Fruit fly (Drosophila melanogaster) whole organism, adult: ENCODE results near the gene CG6333.

ENCODE experiments used
- CG11617 ChIP-seq: fragments of 200-800 bp; sonication (Bioruptor generic); optimal IDR thresholded peaks from 2 replicates; lab custom pipeline; 2017; ENCODE audit warnings: mild to moderate bottlenecking, missing biosample characterization, missing genetic modification reagents, missing genetic modification characterization
- CG12768 ChIP-seq: fragments of 200-800 bp; sonication (Bioruptor generic); optimal IDR thresholded peaks from 2 replicates; lab custom pipeline; 2017; ENCODE audit warnings: missing biosample characterization, missing genetic modification characterization, mild to moderate bottlenecking, moderate library complexity, missing genetic modification reagents
- CG14711 ChIP-seq: fragments of 200-800 bp; sonication (Bioruptor generic); optimal IDR thresholded peaks from 2 replicates; lab custom pipeline; 2018; ENCODE audit warnings: missing biosample characterization, mild to moderate bottlenecking, missing genetic modification characterization, moderate library complexity
- CG1620 ChIP-seq: fragments of 200-800 bp; sonication (Bioruptor generic); optimal IDR thresholded peaks from 2 replicates; lab custom pipeline; 2016; ENCODE audit warnings: missing biosample characterization, missing genetic modification characterization
- CG33017 ChIP-seq: fragments of 200-800 bp; sonication (Bioruptor generic); optimal IDR thresholded peaks from 2 replicates; lab custom pipeline; 2018; ENCODE audit warnings: missing biosample characterization, mild to moderate bottlenecking, missing genetic modification characterization, moderate library complexity
- CG5204 ChIP-seq: fragments of 200-800 bp; sonication (Bioruptor generic); optimal IDR thresholded peaks from 2 replicates; lab custom pipeline; 2016; ENCODE audit warnings: missing biosample characterization, missing genetic modification characterization
- CG7045 ChIP-seq: fragments of 200-800 bp; sonication (Bioruptor generic); optimal IDR thresholded peaks from 2 replicates; lab custom pipeline; 2017; ENCODE audit warnings: missing biosample characterization, mild to moderate bottlenecking, missing genetic modification characterization
- CG7101 ChIP-seq: fragments of 200-800 bp; sonication (Bioruptor generic); optimal IDR thresholded peaks from 2 replicates; lab custom pipeline; 2018; ENCODE audit warnings: missing biosample characterization, mild to moderate bottlenecking, missing genetic modification characterization, moderate library complexity
- Clk ChIP-seq: fragments of 200-800 bp; sonication (Bioruptor generic); optimal IDR thresholded peaks from 2 replicates; lab custom pipeline; 2017; ENCODE audit warnings: missing biosample characterization, missing genetic modification characterization
- Crg-1 ChIP-seq: fragments of 200-800 bp; sonication (Bioruptor generic); optimal IDR thresholded peaks from 2 replicates; lab custom pipeline; 2016; ENCODE audit warnings: missing biosample characterization, missing genetic modification characterization
- Hr96 ChIP-seq: fragments of 200-800 bp; sonication (Bioruptor generic); optimal IDR thresholded peaks from 2 replicates; lab custom pipeline; 2016; ENCODE audit warnings: missing biosample characterization, missing genetic modification characterization
- Mnt ChIP-seq: fragments of 200-800 bp; sonication (Bioruptor generic); optimal IDR thresholded peaks from 2 replicates; lab custom pipeline; 2016; ENCODE audit warnings: missing biosample characterization, mild to moderate bottlenecking, missing genetic modification characterization
- bab1 ChIP-seq: fragments of 200-800 bp; sonication (Bioruptor generic); optimal IDR thresholded peaks from 3 replicates; lab custom pipeline; 2019; ENCODE audit warnings: missing biosample characterization, mild to moderate bottlenecking, missing genetic modification characterization, moderate library complexity
- cic ChIP-seq: fragments of 200-800 bp; sonication (Bioruptor generic); optimal IDR thresholded peaks from 2 replicates; lab custom pipeline; 2017; ENCODE audit warnings: missing biosample characterization, mild to moderate bottlenecking, missing genetic modification characterization, moderate library complexity
- cnc ChIP-seq, 2 experiments: fragments of >200 bp; optimal IDR thresholded peaks; 2 replicates each; lab custom pipeline; 2017
- kay ChIP-seq: fragments of 200-800 bp; sonication (Bioruptor generic); peaks from one replicate; lab custom pipeline; 2016; ENCODE audit warnings: missing biosample characterization, missing genetic modification characterization, borderline replicate concordance
- ovo ChIP-seq: fragments of 200-800 bp; sonication (Bioruptor generic); optimal IDR thresholded peaks from 2 replicates; lab custom pipeline; 2016; ENCODE audit warnings: missing biosample characterization, missing genetic modification characterization
- pad ChIP-seq: fragments of 200-800 bp; sonication (Bioruptor generic); optimal IDR thresholded peaks from 3 replicates; lab custom pipeline; 2017; ENCODE audit warnings: missing biosample characterization, missing genetic modification characterization, mild to moderate bottlenecking, moderate library complexity, missing genetic modification reagents
- tj ChIP-seq: fragments of 200-800 bp; sonication (Bioruptor generic); optimal IDR thresholded peaks from 3 replicates; lab custom pipeline; 2017; ENCODE audit warnings: missing biosample characterization, mild to moderate bottlenecking, missing genetic modification characterization, moderate library complexity
- toe ChIP-seq: fragments of 200-800 bp; sonication (Bioruptor generic); optimal IDR thresholded peaks from 2 replicates; lab custom pipeline; 2016; ENCODE audit warnings: missing biosample characterization, missing genetic modification characterization

CG6333 gene

dm6 chr3L:17529511-17530194 is 43.6 kb upstream of the CG6333 start, which contains the start of the genes Edc3 and Nedd4:
Gene Edc3 (minus strand): TSS chr3L:17529861.
Gene Nedd4 (plus strand): TSS chr3L:17530081.
- peak; percentile 36 for TF ChIP-seq CG7101 (tag; lab: Kevin White, UChicago)
- peak; percentile 7 for TF ChIP-seq cic (GFP tag; lab: Kevin White, UChicago)
- peak; percentile 23 for TF ChIP-seq Crg-1
- no peak for TF ChIP-seq ovo (GFP tag; lab: Kevin White, UChicago)
- TF ChIP-seq bab1 = no peak
- TF ChIP-seq CG11617 = peak; percentile 47
- TF ChIP-seq CG14711 (tag; lab: Kevin White, UChicago) = peak; percentile 19
- TF ChIP-seq CG7045 (GFP tag; lab: Kevin White, UChicago) = peak; percentile 17
- peak; percentile 52 for TF ChIP-seq Mnt

DNA sequence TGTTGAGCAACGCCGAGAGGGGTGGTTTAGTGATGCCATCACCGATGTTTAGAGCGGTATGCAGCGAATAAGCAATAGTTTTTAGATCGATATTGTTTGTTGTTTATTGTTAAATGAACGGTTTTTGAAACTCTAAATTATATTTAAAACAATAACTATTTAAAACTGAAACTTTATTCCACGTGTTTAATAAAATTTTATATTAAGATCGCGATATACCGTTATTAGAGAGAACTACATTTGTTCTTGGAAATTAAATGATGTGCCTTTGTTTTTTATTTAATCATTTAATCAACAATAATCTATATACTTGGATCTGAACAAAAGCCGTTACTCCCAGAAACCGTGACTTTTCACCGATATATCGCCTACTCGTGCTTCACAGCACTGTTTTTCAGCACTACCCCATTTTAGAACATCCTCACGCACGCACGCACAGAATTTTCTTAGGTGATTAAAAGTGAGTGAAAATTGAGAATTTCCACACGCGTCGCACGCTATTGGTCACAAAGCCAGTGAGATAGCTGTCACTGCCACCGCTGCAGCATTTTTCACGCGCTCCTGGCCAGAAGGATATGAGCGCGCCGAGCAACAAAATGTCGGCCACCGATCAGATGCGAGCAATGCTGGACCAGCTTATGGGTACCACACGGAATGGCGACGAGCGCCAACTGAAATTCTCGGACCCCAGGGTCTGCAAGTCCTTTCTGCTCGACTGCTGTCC is 28.0 kb upstream of the CG6333 start, which contains the start of the genes U4-U6-60K and CG7564:
Gene U4-U6-60K, minus strand, starts transcription at position 20 of the 724 bp plus-strand sequence.
Gene CG7564, plus strand, starts transcription at position 406 of the 724 bp plus-strand sequence.
- peak; percentile 80 for TF ChIP-seq pad (GFP tag; lab: Kevin White, UChicago)
- TF ChIP-seq CG1620 (GFP tag; lab: Kevin White, UChicago) = peak; percentile 81
- peak; percentile 74 for TF ChIP-seq CG11617
- TF ChIP-seq CG7101 (tag; lab: Kevin White, UChicago) = peak; percentile 68
- peak; percentile 77 for TF ChIP-seq toe (GFP tag; lab: Kevin White, UChicago)
- peak; percentile 6 for TF ChIP-seq bab1
- TF ChIP-seq Clk = peak; percentile 79
- peak; percentile 54 for TF ChIP-seq CG7045 (GFP tag; lab: Kevin White, UChicago)
- peak; percentile 52 for TF ChIP-seq tj (GFP tag; lab: Kevin White, UChicago)
- peak; percentile 57 for TF ChIP-seq CG14711 (tag; lab: Kevin White, UChicago)
- peak; percentile 81 for TF ChIP-seq Crg-1
- TF ChIP-seq Hr96 (GFP tag; lab: Kevin White, UChicago) = peak; percentile 64
- peak; percentile 77 for TF ChIP-seq ovo (GFP tag; lab: Kevin White, UChicago)
- TF ChIP-seq cic (GFP tag; lab: Kevin White, UChicago) = no peak
- TF ChIP-seq cnc (optimal IDR thresholded peaks at IDR 0.05; lab: Kevin White, UChicago) = no peak
- no peak for TF ChIP-seq kay (GFP tag; lab: Kevin White, UChicago)
- TF ChIP-seq CG5204 (GFP tag; lab: Kevin White, UChicago) = peak; percentile 68
- TF ChIP-seq CG12768 = peak; percentile 62
- TF ChIP-seq CG33017 (tag; lab: Kevin White, UChicago) = peak; percentile 28
- TF ChIP-seq Mnt = peak; percentile 64

DNA sequence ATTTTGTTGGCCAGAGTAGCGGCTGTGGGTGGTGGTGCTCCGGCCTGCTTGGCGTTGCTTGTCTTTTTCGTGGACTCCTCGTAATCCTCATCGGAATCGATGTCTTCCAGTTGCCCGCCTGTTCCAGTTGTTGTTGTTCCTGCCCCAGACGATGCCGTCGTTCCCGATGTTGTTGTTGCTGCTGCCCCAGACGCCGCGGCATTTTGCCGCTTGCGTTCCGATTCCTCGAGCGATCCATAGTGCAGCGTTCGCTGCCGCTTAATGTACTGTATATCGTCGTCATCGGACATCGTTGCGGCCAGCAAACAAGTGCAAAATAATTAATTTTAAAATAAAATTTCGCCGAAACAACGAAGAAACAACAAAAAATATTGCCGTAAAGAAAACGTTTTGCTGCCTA is 27.5 kb upstream of the CG6333 start:
- no peak for TF ChIP-seq ovo (GFP tag; lab: Kevin White, UChicago)
- no peak for TF ChIP-seq CG1620 (GFP tag; lab: Kevin White, UChicago)
- no peak for TF ChIP-seq toe (GFP tag; lab: Kevin White, UChicago)
- no peak for TF ChIP-seq CG5204 (GFP tag; lab: Kevin White, UChicago)
- no peak for TF ChIP-seq Crg-1
- TF ChIP-seq CG33017 (tag; lab: Kevin White, UChicago) = no peak
- TF ChIP-seq CG12768 = no peak
- no peak for TF ChIP-seq cic (GFP tag; lab: Kevin White, UChicago)
- no peak for TF ChIP-seq kay (GFP tag; lab: Kevin White, UChicago)
- TF ChIP-seq tj (GFP tag; lab: Kevin White, UChicago) = no peak
- TF ChIP-seq cnc (optimal IDR thresholded peaks at IDR 0.05; lab: Kevin White, UChicago) = no peak
- TF ChIP-seq pad (GFP tag; lab: Kevin White, UChicago) = no peak
- no peak for TF ChIP-seq CG14711 (tag; lab: Kevin White, UChicago)
- no peak for TF ChIP-seq Clk
- no peak for TF ChIP-seq CG7101 (tag; lab: Kevin White, UChicago)

DNA sequence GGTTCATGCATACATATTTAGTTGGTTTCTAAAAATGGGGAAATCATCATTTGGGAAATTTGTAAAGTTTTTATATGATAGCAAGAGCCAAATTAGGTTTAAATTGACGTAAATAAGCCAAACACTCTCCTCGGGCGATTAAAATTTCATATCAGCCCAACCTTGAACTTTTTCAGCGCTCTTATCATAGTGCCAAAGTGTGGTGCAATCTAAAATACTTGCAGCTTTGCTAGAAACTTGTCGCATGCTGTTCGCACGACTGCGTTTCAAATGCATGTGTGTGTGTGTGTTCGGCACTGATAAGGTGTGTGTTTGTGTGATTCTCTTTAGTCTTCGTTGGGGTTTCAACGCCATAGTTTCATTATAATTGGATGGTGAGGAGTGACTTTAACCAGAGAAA is 20.8 kb upstream of the CG6333 start:
- no peak for TF ChIP-seq cic (GFP tag; lab: Kevin White, UChicago)
- TF ChIP-seq CG7045 (GFP tag; lab: Kevin White, UChicago) = no peak
- no peak for TF ChIP-seq ovo (GFP tag; lab: Kevin White, UChicago)
- no peak for TF ChIP-seq kay (GFP tag; lab: Kevin White, UChicago)

- TF ChIP-seq cic (GFP tag; lab: Kevin White, UChicago) (no peak), CG12768 (no peak), Crg-1 (no peak), tj (GFP tag; lab: Kevin White, UChicago) (no peak), ovo (GFP tag; lab: Kevin White, UChicago) (no peak), CG14711 (tag; lab: Kevin White, UChicago) (no peak), CG1620 (GFP tag; lab: Kevin White, UChicago) (no peak), CG5204 (GFP tag; lab: Kevin White, UChicago) (no peak), CG11617 (no peak), CG33017 (tag; lab: Kevin White, UChicago) (no peak), bab1 (no peak), pad (GFP tag; lab: Kevin White, UChicago) (no peak), kay (GFP tag; lab: Kevin White, UChicago) (no peak), Hr96 (GFP tag; lab: Kevin White, UChicago) (no peak), cnc (optimal IDR thresholded peaks at IDR 0.05; lab: Kevin White, UChicago) (no peak), Clk (no peak), CG7101 (tag; lab: Kevin White, UChicago) (no peak)
These were observed 20.2 kb upstream of the CG6333 start for dm6 chr3L:17506005-17506760.
